Fruit fly (Drosophila melanogaster) whole organism, prepupa: Measurements from ENCODE around the gene Rpt3R.

ENCODE experiments used
- CG6792 ChIP-seq: fragments of 200-800 bp; sonication (Bioruptor generic); optimal IDR thresholded peaks from 3 replicates; lab custom pipeline; 2016; ENCODE audit warnings: missing biosample characterization, missing genetic modification characterization
- Sox102F ChIP-seq: fragments of 200-800 bp; sonication (Bioruptor generic); optimal IDR thresholded peaks from 2 replicates; lab custom pipeline; 2016; ENCODE audit warnings: missing biosample characterization, mild to moderate bottlenecking, missing genetic modification characterization

DNA sequence ATGACTTTTGCATAAGTTTGCCTTT is 8.6 kb downstream of the Rpt3R start, which contains the start of gene PpD3:
- TF ChIP-seq Sox102F (GFP tag; lab: Kevin White, UChicago) (no peak), CG6792 (GFP tag; lab: Kevin White, UChicago) (no peak)
